Fruit fly (Drosophila melanogaster) whole organism, wandering third instar larva: ENCODE measurements around the gene CG9636.
A peak's percentile ranks its signal among the peaks of the same experiment; 100 is the strongest.

Source experiments
- Abd-B ChIP-seq: fragments of >200 bp; optimal IDR thresholded peaks from 2 replicates; lab custom pipeline; 2017; ENCODE audit warnings: missing biosample characterization, missing genetic modification characterization
- CG32264 ChIP-seq: fragments of 200-800 bp; sonication (Bioruptor generic); optimal IDR thresholded peaks from 2 replicates; lab custom pipeline; 2016; ENCODE audit warnings: missing biosample characterization, missing genetic modification characterization
- CG9705 ChIP-seq: fragments of 200-800 bp; sonication (Bioruptor generic); optimal IDR thresholded peaks from 2 replicates; lab custom pipeline; 2018; ENCODE audit warnings: missing biosample characterization, mild to moderate bottlenecking, missing genetic modification characterization
- CrebA ChIP-seq: fragments of 200-800 bp; sonication (Bioruptor generic); optimal IDR thresholded peaks from 2 replicates; lab custom pipeline; 2016; ENCODE audit warnings: missing biosample characterization, mild to moderate bottlenecking, missing genetic modification characterization, borderline replicate concordance
- Dfd ChIP-seq: fragments of >200 bp; optimal IDR thresholded peaks from 2 replicates; lab custom pipeline; 2017; ENCODE audit warnings: missing biosample characterization, missing genetic modification characterization
- Dif ChIP-seq: fragments of 200-275, 200-300 bp; sonication (Bioruptor generic); optimal IDR thresholded peaks from 2 replicates; lab custom pipeline; 2018; ENCODE audit warnings: missing biosample characterization, missing genetic modification characterization; ENCODE audit not compliant: partially characterized antibody
- GATAd ChIP-seq: sonication (Bioruptor generic); optimal IDR thresholded peaks from 2 replicates; lab custom pipeline; 2016; ENCODE audit warnings: missing biosample characterization, missing genetic modification characterization
- HLH106 ChIP-seq: fragments of 200-800 bp; optimal IDR thresholded peaks from 3 replicates; lab custom pipeline; 2019; ENCODE audit warnings: missing biosample characterization, mild to moderate bottlenecking, missing genetic modification characterization, moderate library complexity
- Hnf4 ChIP-seq: fragments of 200-800 bp; sonication (Bioruptor generic); optimal IDR thresholded peaks from 2 replicates; lab custom pipeline; 2016; ENCODE audit warnings: missing biosample characterization, mild to moderate bottlenecking, missing genetic modification characterization
- Hr78 ChIP-seq: fragments of >200 bp; optimal IDR thresholded peaks from 2 replicates; lab custom pipeline; 2017; ENCODE audit warnings: missing biosample characterization, missing genetic modification characterization
- Hr83 ChIP-seq: fragments of 200-300 bp; sonication (Bioruptor generic); optimal IDR thresholded peaks from 2 replicates; lab custom pipeline; 2016; ENCODE audit warnings: missing biosample characterization, mild to moderate bottlenecking, missing genetic modification characterization, moderate library complexity; ENCODE audit not compliant: poor library complexity, severe bottlenecking
- Jra ChIP-seq: sonication (Bioruptor generic); optimal IDR thresholded peaks from 2 replicates; lab custom pipeline; 2016; ENCODE audit warnings: missing biosample characterization, missing genetic modification characterization
- Mio ChIP-seq: sonication (Bioruptor generic); optimal IDR thresholded peaks from 2 replicates; lab custom pipeline; 2016; ENCODE audit warnings: missing biosample characterization, missing genetic modification characterization
- Myc ChIP-seq: fragments of >200 bp; optimal IDR thresholded peaks from 2 replicates; lab custom pipeline; 2017
- N ChIP-seq: fragments of >200 bp; optimal IDR thresholded peaks from 2 replicates; lab custom pipeline; 2018; ENCODE audit warnings: missing biosample characterization, missing external identifiers, missing genetic modification characterization
- OdsH ChIP-seq: fragments of 200-800 bp; sonication (Bioruptor generic); optimal IDR thresholded peaks from 2 replicates; lab custom pipeline; 2016; ENCODE audit warnings: missing biosample characterization, mild to moderate bottlenecking, missing genetic modification characterization
- Rel ChIP-seq, 2 experiments: fragments of 200-800 bp; sonication (Bioruptor generic) in 1 of 2; optimal IDR thresholded peaks; 2 replicates in 1 of 2; 3 replicates in 1 of 2; lab custom pipeline; 2016 to 2019; ENCODE audit warnings: mild to moderate bottlenecking in 2 of 2, missing biosample characterization in 2 of 2, missing genetic modification characterization in 2 of 2, moderate library complexity in 1 of 2
- Sp1 ChIP-seq: fragments of 200-800 bp; sonication (Bioruptor generic); optimal IDR thresholded peaks from 3 replicates; lab custom pipeline; 2019; ENCODE audit warnings: missing biosample characterization, mild to moderate bottlenecking, missing genetic modification characterization, moderate library complexity
- Vsx2 ChIP-seq: fragments of 200-300, 225-300 bp; sonication (Bioruptor generic); optimal IDR thresholded peaks from 2 replicates; lab custom pipeline; 2018; ENCODE audit warnings: missing biosample characterization, missing genetic modification characterization; ENCODE audit not compliant: partially characterized antibody
- br ChIP-seq: fragments of 200-800 bp; sonication (Bioruptor generic); optimal IDR thresholded peaks from 2 replicates; lab custom pipeline; 2016; ENCODE audit warnings: missing biosample characterization, missing genetic modification characterization
- brk ChIP-seq: fragments of 200-800 bp; sonication (Bioruptor generic); optimal IDR thresholded peaks from 2 replicates; lab custom pipeline; 2016; ENCODE audit warnings: missing biosample characterization, mild to moderate bottlenecking, missing genetic modification characterization
- dl ChIP-seq, 2 experiments: fragments of 175-275, 200-275 bp in 1 of 2; fragments of 200-275 bp in 1 of 2; sonication (Bioruptor generic); optimal IDR thresholded peaks; lab custom pipeline; 2018; ENCODE audit warnings: mild to moderate bottlenecking in 2 of 2, missing biosample characterization in 2 of 2, missing genetic modification characterization in 2 of 2, moderate library complexity in 2 of 2; ENCODE audit not compliant: partially characterized antibody in 2 of 2, insufficient read depth in 1 of 2
- dmrt93B ChIP-seq: fragments of 200-800 bp; sonication (Bioruptor generic); optimal IDR thresholded peaks from 2 replicates; lab custom pipeline; 2018; ENCODE audit warnings: missing biosample characterization, mild to moderate bottlenecking, missing genetic modification characterization
- dsf ChIP-seq: sonication (Bioruptor generic); optimal IDR thresholded peaks from 2 replicates; lab custom pipeline; 2016; ENCODE audit warnings: missing biosample characterization, missing genetic modification characterization, borderline replicate concordance
- ey ChIP-seq: fragments of 200-800 bp; sonication (Bioruptor generic); optimal IDR thresholded peaks from 2 replicates; lab custom pipeline; 2016; ENCODE audit warnings: missing biosample characterization, missing genetic modification characterization
- foxo ChIP-seq, 2 experiments: fragments of 200-800 bp; sonication (Bioruptor generic); optimal IDR thresholded peaks; 2 replicates in 1 of 2; 3 replicates in 1 of 2; lab custom pipeline; 2016 to 2017; ENCODE audit warnings: missing biosample characterization in 2 of 2, missing genetic modification characterization in 2 of 2
- fru ChIP-seq: fragments of 200-800 bp; sonication (Bioruptor generic); optimal IDR thresholded peaks from 3 replicates; lab custom pipeline; 2016; ENCODE audit warnings: missing biosample characterization, mild to moderate bottlenecking, missing genetic modification characterization
- h ChIP-seq: fragments of 200-800 bp; sonication (Bioruptor generic); optimal IDR thresholded peaks from 3 replicates; lab custom pipeline; 2016; ENCODE audit warnings: missing biosample characterization, mild to moderate bottlenecking, missing genetic modification characterization
- jim ChIP-seq: fragments of 175-275, 200-325 bp; sonication (Bioruptor generic); optimal IDR thresholded peaks from 2 replicates; lab custom pipeline; 2016; ENCODE audit warnings: missing biosample characterization, mild to moderate bottlenecking, missing genetic modification characterization
- lola ChIP-seq: fragments of >200 bp; optimal IDR thresholded peaks from 2 replicates; lab custom pipeline; 2017; ENCODE audit warnings: missing biosample characterization, missing genetic modification characterization
- pan ChIP-seq: fragments of >200 bp; optimal IDR thresholded peaks from 2 replicates; lab custom pipeline; 2017
- psq ChIP-seq: fragments of 200-800 bp; sonication (Bioruptor generic); optimal IDR thresholded peaks from 3 replicates; lab custom pipeline; 2017; ENCODE audit warnings: missing biosample characterization, mild to moderate bottlenecking, missing genetic modification characterization, moderate library complexity
- rgr ChIP-seq: fragments of 200-800 bp; sonication (Bioruptor generic); optimal IDR thresholded peaks from 3 replicates; lab custom pipeline; 2016; ENCODE audit warnings: missing biosample characterization, mild to moderate bottlenecking, missing genetic modification characterization
- sage ChIP-seq: fragments of 200-800 bp; sonication (Bioruptor generic); optimal IDR thresholded peaks from 2 replicates; lab custom pipeline; 2016; ENCODE audit warnings: missing biosample characterization, mild to moderate bottlenecking, missing genetic modification characterization
- sv ChIP-seq: fragments of 200-800 bp; sonication (Bioruptor generic); optimal IDR thresholded peaks from 3 replicates; lab custom pipeline; 2016; ENCODE audit warnings: missing biosample characterization, missing genetic modification characterization
- tai ChIP-seq: sonication (Bioruptor generic); optimal IDR thresholded peaks from 2 replicates; lab custom pipeline; 2016; ENCODE audit warnings: missing biosample characterization, missing genetic modification characterization
- usp ChIP-seq: fragments of >200 bp; optimal IDR thresholded peaks from 2 replicates; lab custom pipeline; 2017; ENCODE audit warnings: missing biosample characterization, missing genetic modification characterization
- woc ChIP-seq: sonication (Bioruptor generic); optimal IDR thresholded peaks from 2 replicates; lab custom pipeline; 2016; ENCODE audit warnings: missing biosample characterization, mild to moderate bottlenecking, missing genetic modification characterization

The CG9636 gene

dm6 chr3R:8243720-8244119, at the start of gene CG9636, which contains the start of the genes CG18749 and CG33722:
CG9636 (minus strand) TSS chr3R:8243792.
CG18749 (plus strand) TSS chr3R:8244055.
CG33722 (plus strand) TSS chr3R:8244055.
- TF ChIP-seq fru (peak; percentile 70), Hr78 (GFP tag; lab: Kevin White, UChicago) (no peak), lola (GFP tag; lab: Kevin White, UChicago) (no peak), usp (GFP tag; lab: Kevin White, UChicago) (no peak), OdsH (GFP tag; lab: Kevin White, UChicago) (peak; percentile 81), tai (GFP tag; lab: Kevin White, UChicago) (no peak), Myc (peak; percentile 36), Abd-B (GFP tag; lab: Kevin White, UChicago) (no peak), sage (GFP tag; lab: Kevin White, UChicago) (peak; percentile 83), sv (peak; percentile 62), CG32264 (peak; percentile 40), Jra (GFP tag; lab: Kevin White, UChicago) (peak; percentile 81), jim (GFP tag; lab: Kevin White, UChicago) (no peak), Dfd (no peak), Sp1 (GFP tag; lab: Kevin White, UChicago) (peak; percentile 67), HLH106 (tag; lab: Kevin White, UChicago) (peak; percentile 72), N (GFP tag; lab: Kevin White, UChicago) (no peak), psq (GFP tag; lab: Kevin White, UChicago) (peak; percentile 81), Dif (GFP tag; lab: Kevin White, UChicago) (no peak), dl (GFP tag; optimal IDR thresholded peaks at IDR 0.05; lab: Kevin White, UChicago; ENCODE audit: insufficient read depth in 1 of 2, partially characterized antibody in 2 of 2) (no peak), brk (GFP tag; lab: Kevin White, UChicago) (peak; percentile 93), Vsx2 (GFP tag; lab: Kevin White, UChicago) (no peak), h (GFP tag; lab: Kevin White, UChicago) (peak; percentile 89), Rel (GFP tag; optimal IDR thresholded peaks at IDR 0.05; lab: Kevin White, UChicago) (peak; percentile 62), Rel (tag; optimal IDR thresholded peaks at IDR 0.05; lab: Kevin White, UChicago) (peak; percentile 87), Mio (GFP tag; lab: Kevin White, UChicago) (no peak), dmrt93B (GFP tag; lab: Kevin White, UChicago) (no peak), Hnf4 (GFP tag; lab: Kevin White, UChicago) (peak; percentile 89), pan (no peak), br (peak; percentile 73), CG9705 (peak; percentile 50), foxo (GFP tag; optimal IDR thresholded peaks at IDR 0.05; lab: Kevin White, UChicago) (peak; percentile 23 to 80), dsf (GFP tag; lab: Kevin White, UChicago) (peak; percentile 71), woc (GFP tag; lab: Kevin White, UChicago) (peak; percentile 70), rgr (GFP tag; lab: Kevin White, UChicago) (peak; percentile 83), GATAd (GFP tag; lab: Kevin White, UChicago) (no peak), CrebA (GFP tag; lab: Kevin White, UChicago) (no peak), Hr83 (GFP tag; lab: Kevin White, UChicago) (no peak), ey (GFP tag; lab: Kevin White, UChicago) (peak; percentile 67)

- no peak for TF ChIP-seq Mio (GFP tag; lab: Kevin White, UChicago)
- no peak for TF ChIP-seq Vsx2 (GFP tag; lab: Kevin White, UChicago)
- TF ChIP-seq dl (GFP tag; optimal IDR thresholded peaks at IDR 0.05; lab: Kevin White, UChicago; ENCODE audit: insufficient read depth in 1 of 2, partially characterized antibody in 2 of 2) = no peak
- TF ChIP-seq Dif (GFP tag; lab: Kevin White, UChicago) = no peak
- no peak for TF ChIP-seq CG9705
- TF ChIP-seq Hr83 (GFP tag; lab: Kevin White, UChicago) = no peak
- no peak for TF ChIP-seq brk (GFP tag; lab: Kevin White, UChicago)
- no peak for TF ChIP-seq HLH106 (tag; lab: Kevin White, UChicago)
- no peak for TF ChIP-seq OdsH (GFP tag; lab: Kevin White, UChicago)
- TF ChIP-seq Dfd = no peak
- no peak for TF ChIP-seq woc (GFP tag; lab: Kevin White, UChicago)
- no peak for TF ChIP-seq CrebA (GFP tag; lab: Kevin White, UChicago)
- no peak for TF ChIP-seq Sp1 (GFP tag; lab: Kevin White, UChicago)
- no peak for TF ChIP-seq lola (GFP tag; lab: Kevin White, UChicago)
- TF ChIP-seq pan = no peak
- TF ChIP-seq, all 38 proteins: peak for 0
These were observed 48.4 kb upstream of the CG9636 start, which contains the start of gene CG31463 for dm6 chr3R:8292034-8292433. CG31463 (plus strand) TSS chr3R:8292335.
